Worm (Caenorhabditis elegans): Measurements from ENCODE around the gene tag-234.

ce11 chrII:5853261-5853660 lies 10.7 kb upstream of the tag-234 start:
- TF ChIP-seq ama-1 (optimal IDR thresholded peaks at IDR 0.05) (no peak), dmd-4 (tag; optimal IDR thresholded peaks at IDR 0.05) (no peak), lsy-2 (tag; optimal IDR thresholded peaks at IDR 0.05) (no peak)

All from whole organism, L2 larva.